Worm (Caenorhabditis elegans): ENCODE results near the gene nduf-2.2.

DNA sequence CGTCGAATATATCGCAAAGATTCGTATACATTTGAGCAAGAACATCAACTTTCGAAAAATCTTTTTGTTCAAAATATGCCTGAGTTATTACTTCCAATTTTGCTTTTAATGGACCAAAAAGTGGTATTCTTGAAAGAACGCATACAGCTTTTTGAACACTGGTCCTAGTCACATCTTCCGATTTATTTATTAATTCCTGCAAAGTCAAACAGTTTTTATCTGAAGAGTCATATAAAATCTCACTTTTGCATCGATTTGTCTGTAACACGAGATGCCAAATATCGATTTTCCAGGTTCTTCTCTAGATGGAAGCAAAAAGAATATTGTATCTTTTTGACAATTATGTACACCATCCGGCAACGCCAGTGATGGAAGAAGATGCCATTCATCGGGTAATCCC is 15.2 kb upstream of the nduf-2.2 start:
- no peak for TF ChIP-seq sptf-1 (tag; optimal IDR thresholded peaks at IDR 0.05)
- no peak for TF ChIP-seq pha-4 (tag; optimal IDR thresholded peaks at IDR 0.05)
- no peak for TF ChIP-seq ztf-11 (tag; optimal IDR thresholded peaks at IDR 0.05)

Data from whole organism, mixed stage, embryonic.